Worm (Caenorhabditis elegans): ENCODE data around the gene F40G9.9.

- TF ChIP-seq lsy-2 (tag; optimal IDR thresholded peaks at IDR 0.05): no peak
- no peak for TF ChIP-seq nhr-12 (tag; optimal IDR thresholded peaks at IDR 0.05)
- no peak for TF ChIP-seq ZK546.5 (tag; optimal IDR thresholded peaks at IDR 0.05)
- no peak for TF ChIP-seq elt-3 (tag; optimal IDR thresholded peaks at IDR 0.05)
- no peak for TF ChIP-seq ztf-11 (tag; optimal IDR thresholded peaks at IDR 0.05)
- TF ChIP-seq mbf-1 (tag; optimal IDR thresholded peaks at IDR 0.05): no peak
- no peak for TF ChIP-seq mdl-1 (tag; optimal IDR thresholded peaks at IDR 0.05)
- TF ChIP-seq ceh-16 (tag; optimal IDR thresholded peaks at IDR 0.05): no peak
- no peak for TF ChIP-seq zag-1 (tag; optimal IDR thresholded peaks at IDR 0.05)
- TF ChIP-seq ceh-82 (tag; optimal IDR thresholded peaks at IDR 0.05): no peak
- TF ChIP-seq R02D3.7 (tag; optimal IDR thresholded peaks at IDR 0.05): no peak
Measured at ce11 chrIII:173501-173900, 2.0 kb upstream of the F40G9.9 start, which contains the start of gene F40G9.19.

All from whole organism, L2 larva.